Worm (Caenorhabditis elegans) whole organism, mixed stage, embryonic: ENCODE data around the gene vha-9.

Experiments used
- M03D4.4 ChIP-seq: sonication (generic microtip); optimal IDR thresholded peaks from 2 replicates; lab custom pipeline; 2017; ENCODE audit warnings: mild to moderate bottlenecking, missing genetic modification characterization, missing compliant biosample characterization
- bed-3 ChIP-seq: fragments of 200-800 bp; sonication (Bioruptor generic); optimal IDR thresholded peaks from 3 replicates; lab custom pipeline; 2018; ENCODE audit warnings: mild to moderate bottlenecking, missing genetic modification characterization, moderate library complexity, missing compliant biosample characterization
- blmp-1 ChIP-seq: fragments of 150-350 bp; optimal IDR thresholded peaks from 2 replicates; lab custom pipeline; 2014; ENCODE audit warnings: missing biosample characterization, missing genetic modification characterization
- ceh-39 ChIP-seq: fragments of 150-350 bp; optimal IDR thresholded peaks from 2 replicates; lab custom pipeline; 2014; ENCODE audit warnings: missing biosample characterization, missing genetic modification characterization
- ceh-43 ChIP-seq: fragments of 200-800 bp; sonication (Bioruptor generic); optimal IDR thresholded peaks from 2 replicates; lab custom pipeline; 2018; ENCODE audit warnings: mild to moderate bottlenecking, missing genetic modification characterization, moderate library complexity, missing compliant biosample characterization
- ceh-83 ChIP-seq: fragments of 200-800 bp; sonication (Bioruptor generic); optimal IDR thresholded peaks from 2 replicates; lab custom pipeline; 2018; ENCODE audit warnings: mild to moderate bottlenecking, missing genetic modification characterization, missing compliant biosample characterization
- ces-1 ChIP-seq: fragments of 150-350 bp; optimal IDR thresholded peaks from 2 replicates; lab custom pipeline; 2014; ENCODE audit warnings: missing biosample characterization, missing genetic modification reagents, missing genetic modification characterization
- cnd-1 ChIP-seq: fragments of 200-800 bp; sonication (Bioruptor generic); optimal IDR thresholded peaks from 2 replicates; lab custom pipeline; 2018; ENCODE audit warnings: mild to moderate bottlenecking, missing genetic modification characterization, missing compliant biosample characterization
- elt-1 ChIP-seq: sonication (generic microtip); optimal IDR thresholded peaks from 2 replicates; lab custom pipeline; 2017; ENCODE audit warnings: missing genetic modification characterization, mild to moderate bottlenecking, missing compliant biosample characterization, antibody characterized with exemption, moderate library complexity, borderline replicate concordance; ENCODE audit not compliant: insufficient read depth
- elt-3 ChIP-seq: fragments of 150-350 bp; optimal IDR thresholded peaks from 2 replicates; lab custom pipeline; 2014; ENCODE audit warnings: missing biosample characterization, missing genetic modification characterization
- flh-1 ChIP-seq: fragments of 200-800 bp; sonication (Bioruptor generic); optimal IDR thresholded peaks from 2 replicates; lab custom pipeline; 2018; ENCODE audit warnings: mild to moderate bottlenecking, missing genetic modification characterization, moderate library complexity, missing compliant biosample characterization
- ham-2 ChIP-seq: fragments of 200-800 bp; sonication (Bioruptor generic); optimal IDR thresholded peaks from 2 replicates; lab custom pipeline; 2018; ENCODE audit warnings: mild to moderate bottlenecking, missing genetic modification characterization, missing compliant biosample characterization
- hlh-1 ChIP-seq: fragments of 150-350 bp; optimal IDR thresholded peaks from 2 replicates; lab custom pipeline; 2014; ENCODE audit warnings: missing biosample characterization, missing genetic modification reagents, missing genetic modification characterization
- lin-13 ChIP-seq: fragments of 150-350 bp; optimal IDR thresholded peaks from 2 replicates; lab custom pipeline; 2014; ENCODE audit warnings: missing biosample characterization, missing genetic modification characterization
- lin-32 ChIP-seq: fragments of 200-800 bp; sonication (Bioruptor generic); optimal IDR thresholded peaks from 2 replicates; lab custom pipeline; 2018; ENCODE audit warnings: mild to moderate bottlenecking, missing genetic modification characterization, missing compliant biosample characterization
- lsy-2 ChIP-seq: fragments of 150-350 bp; optimal IDR thresholded peaks from 2 replicates; lab custom pipeline; 2014; ENCODE audit warnings: missing biosample characterization, missing genetic modification characterization
- mab-5 ChIP-seq: fragments of 150-350 bp; optimal IDR thresholded peaks from 2 replicates; lab custom pipeline; 2014; ENCODE audit warnings: missing biosample characterization, missing genetic modification characterization
- mep-1 ChIP-seq: fragments of 150-350 bp; optimal IDR thresholded peaks from 2 replicates; lab custom pipeline; 2017; ENCODE audit warnings: missing biosample characterization, missing genetic modification reagents, missing genetic modification characterization, inconsistent platforms
- mls-2 ChIP-seq: sonication (generic microtip); optimal IDR thresholded peaks from 2 replicates; lab custom pipeline; 2016; ENCODE audit warnings: mild to moderate bottlenecking, missing genetic modification characterization, moderate library complexity, missing compliant biosample characterization
- nhr-2 ChIP-seq: fragments of 150-350 bp; optimal IDR thresholded peaks from 2 replicates; lab custom pipeline; 2014; ENCODE audit warnings: missing biosample characterization, missing genetic modification characterization
- nhr-237 ChIP-seq: fragments of 150-350 bp; optimal IDR thresholded peaks from 2 replicates; lab custom pipeline; 2014; ENCODE audit warnings: missing biosample characterization, missing genetic modification characterization
- nhr-76 ChIP-seq: sonication (generic microtip); optimal IDR thresholded peaks from 2 replicates; lab custom pipeline; 2017; ENCODE audit warnings: missing biosample characterization, missing genetic modification characterization
- sem-2 ChIP-seq: fragments of 200-800 bp; sonication (Bioruptor generic); optimal IDR thresholded peaks from 2 replicates; lab custom pipeline; 2018; ENCODE audit warnings: mild to moderate bottlenecking, missing genetic modification characterization, missing compliant biosample characterization
- snpc-4 ChIP-seq: fragments of 150-350 bp; optimal IDR thresholded peaks from 2 replicates; lab custom pipeline; 2014; ENCODE audit warnings: missing biosample characterization, missing genetic modification characterization
- unc-120 ChIP-seq: sonication (generic microtip); optimal IDR thresholded peaks from 2 replicates; lab custom pipeline; 2017; ENCODE audit warnings: missing genetic modification characterization, missing compliant biosample characterization; ENCODE audit not compliant: poor library complexity, severe bottlenecking
- unc-39 ChIP-seq: fragments of 150-350 bp; optimal IDR thresholded peaks from 2 replicates; lab custom pipeline; 2014; ENCODE audit warnings: missing biosample characterization, missing genetic modification characterization
- unc-62 ChIP-seq: fragments of 150-350 bp; optimal IDR thresholded peaks from 2 replicates; lab custom pipeline; 2014; ENCODE audit warnings: missing biosample characterization, missing genetic modification reagents, missing genetic modification characterization
- zip-8 ChIP-seq: fragments of 150-350 bp; optimal IDR thresholded peaks from 2 replicates; lab custom pipeline; 2014; ENCODE audit warnings: missing biosample characterization, missing genetic modification characterization
- ztf-11 ChIP-seq: fragments of 150-350 bp; optimal IDR thresholded peaks from 2 replicates; lab custom pipeline; 2014; ENCODE audit warnings: missing biosample characterization, missing genetic modification characterization

Gene vha-9

ce11 chrII:10281674-10282073, 21.8 kb downstream of the vha-9 start:
- TF ChIP-seq mls-2 = no peak
- TF ChIP-seq unc-39 (tag; lab: Kevin White, UChicago) = no peak
- TF ChIP-seq ces-1 (GFP tag; lab: Kevin White, UChicago) = no peak
- TF ChIP-seq unc-120 (tag; lab: Kevin White, UChicago) = no peak
- no peak for TF ChIP-seq mab-5 (tag; lab: Kevin White, UChicago)
- TF ChIP-seq flh-1 = no peak
- no peak for TF ChIP-seq nhr-76 (tag; lab: Kevin White, UChicago)

ce11 chrII:10279561-10279960, 24.0 kb downstream of the vha-9 start, which contains the start of gene ZK971.1:
Gene ZK971.1 (minus strand): TSS chrII:10279661.
- TF ChIP-seq snpc-4 (tag; lab: Kevin White, UChicago) = no peak
- peak; percentile 29 for TF ChIP-seq ces-1 (GFP tag; lab: Kevin White, UChicago)

ce11 chrII:10271093-10271492, 32.4 kb downstream of the vha-9 start, which contains the start of gene F54B3.4:
Gene F54B3.4 (minus strand): TSS chrII:10271193.
- TF ChIP-seq ces-1 (GFP tag; lab: Kevin White, UChicago) = peak; percentile 53
- TF ChIP-seq ztf-11 = no peak
- TF ChIP-seq lin-13 = no peak

ce11 chrII:10270052-10270451, 33.5 kb downstream of the vha-9 start, which contains the start of gene F54B3.2:
Gene F54B3.2 (minus strand): TSS chrII:10270152.
- TF ChIP-seq ceh-83 (GFP tag; lab: Kevin White, UChicago) (no peak), hlh-1 (no peak), ces-1 (GFP tag; lab: Kevin White, UChicago) (no peak), elt-1 (no peak), mls-2 (no peak), nhr-2 (tag; lab: Kevin White, UChicago) (no peak), ham-2 (GFP tag; lab: Kevin White, UChicago) (no peak), snpc-4 (tag; lab: Kevin White, UChicago) (no peak), lin-32 (no peak), lsy-2 (no peak), M03D4.4 (tag; lab: Kevin White, UChicago) (no peak), ceh-39 (tag; lab: Kevin White, UChicago) (no peak), flh-1 (no peak), elt-3 (tag; lab: Kevin White, UChicago) (no peak)

- no peak for TF ChIP-seq zip-8 (tag; lab: Kevin White, UChicago)
- TF ChIP-seq blmp-1 = no peak
- TF ChIP-seq ceh-43 = no peak
- no peak for TF ChIP-seq bed-3 (GFP tag; lab: Kevin White, UChicago)
- no peak for TF ChIP-seq mab-5 (tag; lab: Kevin White, UChicago)
- no peak for TF ChIP-seq nhr-237 (tag; lab: Kevin White, UChicago)
- TF ChIP-seq nhr-2 (tag; lab: Kevin White, UChicago) = no peak
- no peak for TF ChIP-seq mep-1 (tag; lab: Kevin White, UChicago)
- TF ChIP-seq lin-32 = no peak
- no peak for TF ChIP-seq elt-1
- TF ChIP-seq unc-39 (tag; lab: Kevin White, UChicago) = no peak
- no peak for TF ChIP-seq lsy-2
- TF ChIP-seq sem-2 = no peak
- TF ChIP-seq unc-120 (tag; lab: Kevin White, UChicago) = no peak
- TF ChIP-seq unc-62 (GFP tag; lab: Kevin White, UChicago) = no peak
- TF ChIP-seq elt-3 (tag; lab: Kevin White, UChicago) = no peak
- no peak for TF ChIP-seq ces-1 (GFP tag; lab: Kevin White, UChicago)
- no peak for TF ChIP-seq cnd-1 (tag; lab: Kevin White, UChicago)
- TF ChIP-seq ztf-11 = no peak
- TF ChIP-seq, all 35 proteins: peak for 0
Measured at ce11 chrII:10261261-10261660, 42.3 kb downstream of the vha-9 start.
